Fruit fly (Drosophila melanogaster): ENCODE data around the gene CG43102.
A peak's percentile ranks its signal among the peaks of the same experiment; 100 is the strongest.

Gene CG43102

DNA sequence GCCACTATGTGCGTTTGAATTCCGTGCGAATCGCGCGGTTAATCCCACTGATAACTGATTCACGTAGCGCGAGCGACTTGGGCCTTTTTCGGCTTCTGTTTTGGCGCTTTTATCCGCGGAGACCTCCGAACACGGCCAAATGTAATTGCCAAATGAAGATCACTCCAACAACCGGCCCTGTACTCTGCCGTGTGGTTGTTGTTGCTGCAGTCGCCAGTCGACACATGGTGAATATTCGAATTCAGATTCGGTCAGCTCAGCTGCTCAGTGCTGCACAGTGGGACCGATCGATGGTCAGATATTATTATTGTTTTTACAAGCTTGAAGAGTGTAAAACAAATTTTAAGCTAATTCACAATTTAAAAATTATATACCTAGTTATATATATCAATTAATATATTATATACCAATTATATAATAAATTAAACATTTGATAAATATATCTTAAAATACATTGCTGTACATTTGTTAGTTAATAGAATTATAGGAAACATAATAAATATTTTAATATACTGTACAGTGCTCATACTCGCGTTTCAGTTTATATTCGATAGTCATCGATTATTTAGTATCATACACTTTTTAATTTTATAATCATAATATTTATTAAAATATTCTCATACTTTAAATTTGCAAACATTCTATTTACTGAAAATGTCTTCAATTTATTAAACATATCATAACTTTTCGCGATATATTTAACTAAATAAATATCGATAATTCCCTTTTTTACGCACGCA is at the start of gene CG43102:
Gene CG43102 (minus strand): TSS at position 156 of the 740 bp plus-strand sequence.
- TF ChIP-seq CG3919 (GFP tag; optimal IDR thresholded peaks at IDR 0.05) (peak; percentile 85), esn (GFP tag; optimal IDR thresholded peaks at IDR 0.05) (peak; percentile 63), ss (GFP tag; optimal IDR thresholded peaks at IDR 0.05) (peak in 1 of 2 experiments; percentile 67), Blimp-1 (GFP tag; optimal IDR thresholded peaks at IDR 0.05) (peak; percentile 29), Eip78C (GFP tag) (peak; percentile 92), CG11762 (GFP tag; optimal IDR thresholded peaks at IDR 0.05; ENCODE audit: insufficient read depth) (peak; percentile 27), CG7368 (GFP tag; optimal IDR thresholded peaks at IDR 0.05) (peak; percentile 52), Hr39 (GFP tag; optimal IDR thresholded peaks at IDR 0.05) (peak; percentile 58), CG11294 (GFP tag; IDR thresholded peaks at IDR 0.05) (peak; percentile 54), cyc (GFP tag; optimal IDR thresholded peaks at IDR 0.05) (peak; percentile 22), acj6 (GFP tag; optimal IDR thresholded peaks at IDR 0.05) (peak; percentile 73), CG6808 (GFP tag; optimal IDR thresholded peaks at IDR 0.05) (peak; percentile 26), lz (GFP tag; optimal IDR thresholded peaks at IDR 0.05) (peak; percentile 50), CG3032 (tag; optimal IDR thresholded peaks at IDR 0.05) (peak; percentile 45), vri (GFP tag; optimal IDR thresholded peaks at IDR 0.05) (peak; percentile 50), CG32006 (GFP tag; optimal IDR thresholded peaks at IDR 0.05) (peak; percentile 64), Eip75B (GFP tag; optimal IDR thresholded peaks at IDR 0.05) (peak; percentile 4), fd59A (GFP tag; optimal IDR thresholded peaks at IDR 0.05) (no peak), Ets21C (GFP tag; optimal IDR thresholded peaks at IDR 0.05) (peak; percentile 29), Gug (GFP tag; IDR thresholded peaks at IDR 0.05) (0 out of 2 replicates have a peak, but pooled peaks have one; percentile 23), OdsH (GFP tag; optimal IDR thresholded peaks at IDR 0.05) (peak; percentile 73), CG11902 (GFP tag; optimal IDR thresholded peaks at IDR 0.05) (peak; percentile 70), net (GFP tag; optimal IDR thresholded peaks at IDR 0.05) (peak; percentile 74), Hr4 (GFP tag; optimal IDR thresholded peaks at IDR 0.05) (peak; percentile 50), dac (GFP tag; optimal IDR thresholded peaks at IDR 0.05) (peak; percentile 11), CG9139 (GFP tag; optimal IDR thresholded peaks at IDR 0.05) (peak; percentile 7), CG6163 (GFP tag; IDR thresholded peaks at IDR 0.05) (peak; percentile 88), fkh (GFP tag; optimal IDR thresholded peaks at IDR 0.05) (no peak), CG10669 (GFP tag; optimal IDR thresholded peaks at IDR 0.05) (peak; percentile 43), CG1621 (tag; optimal IDR thresholded peaks at IDR 0.05) (peak; percentile 29), fd85E (GFP tag; optimal IDR thresholded peaks at IDR 0.05) (no peak), CG8319 (GFP tag; optimal IDR thresholded peaks at IDR 0.05) (peak; percentile 36), Hr38 (GFP tag; optimal IDR thresholded peaks at IDR 0.05) (no peak), dsx (GFP tag; optimal IDR thresholded peaks at IDR 0.05; ENCODE audit: poor library complexity, severe bottlenecking) (peak; percentile 65), CG6854 (GFP tag; optimal IDR thresholded peaks at IDR 0.05) (peak; percentile 58), Ets96B (tag; optimal IDR thresholded peaks at IDR 0.05) (peak; percentile 60), eg (GFP tag; IDR thresholded peaks at IDR 0.05) (peak; percentile 84), Lpt (GFP tag; optimal IDR thresholded peaks at IDR 0.05) (peak; percentile 34), CG31627 (GFP tag; optimal IDR thresholded peaks at IDR 0.05) (peak; percentile 42), CG8119 (GFP tag; IDR thresholded peaks at IDR 0.05) (peak; percentile 69; the same call in 2 of the 3 replicates), svp (GFP tag) (peak; percentile 74), Smox (GFP tag; optimal IDR thresholded peaks at IDR 0.05) (peak; percentile 39), Met (GFP tag; optimal IDR thresholded peaks at IDR 0.05) (peak; percentile 69), CG16779 (tag; optimal IDR thresholded peaks at IDR 0.05) (peak; percentile 11), Sox15 (GFP tag; optimal IDR thresholded peaks at IDR 0.05) (peak; percentile 16), spab (GFP tag; optimal IDR thresholded peaks at IDR 0.05) (peak; percentile 24), salr (GFP tag; optimal IDR thresholded peaks at IDR 0.05) (peak in 1 of 2 experiments; percentile 50), achi (GFP tag; optimal IDR thresholded peaks at IDR 0.05) (peak; percentile 64), CG8632 (GFP tag; optimal IDR thresholded peaks at IDR 0.05) (peak; percentile 68), CG6276 (GFP tag; optimal IDR thresholded peaks at IDR 0.05) (no peak)

Measured in whole organism, prepupa.